Fruit fly (Drosophila melanogaster): ENCODE measurements around the gene ppk28.

Gene ppk28

dm6 chrX:16799914-16800313, 6.0 kb upstream of the ppk28 start:
- TF ChIP-seq h (optimal IDR thresholded peaks at IDR 0.05) = no peak

DNA sequence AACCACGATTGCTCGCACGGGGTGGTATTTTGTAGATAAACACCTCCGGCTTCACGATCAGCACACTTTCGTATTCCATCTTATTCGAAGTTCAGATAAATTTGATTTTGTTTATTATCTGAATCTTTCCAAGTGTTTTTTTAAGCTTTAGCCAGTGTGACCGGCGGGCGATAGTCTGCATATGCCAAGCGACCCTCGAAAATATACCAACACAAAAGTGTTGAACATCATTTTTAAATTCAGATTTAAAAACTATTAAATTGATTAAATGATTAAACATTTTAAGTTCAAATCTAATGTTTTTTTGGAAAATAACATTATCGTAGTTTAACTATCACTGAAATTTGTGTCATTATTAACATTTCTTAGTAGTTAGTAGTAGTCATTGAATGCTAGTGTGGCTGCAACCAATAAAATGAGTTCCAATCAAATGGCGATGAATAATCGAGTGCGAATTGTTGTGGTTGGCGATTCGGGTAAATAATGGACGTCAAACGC, 5.3 kb upstream of the ppk28 start, which contains the start of the genes CG9132 and CG4789:
TSS of gene CG9132 (minus strand) at position 181 of the 498 bp plus-strand sequence.
TSS of gene CG4789 (plus strand) at position 401 of the 498 bp plus-strand sequence.
- TF ChIP-seq ttk (optimal IDR thresholded peaks at IDR 0.05) (no peak), psq (optimal IDR thresholded peaks at IDR 0.05) (no peak), Myc (optimal IDR thresholded peaks at IDR 0.05) (no peak), Sin3A (optimal IDR thresholded peaks at IDR 0.05) (no peak), insv (optimal IDR thresholded peaks at IDR 0.05) (no peak), h (optimal IDR thresholded peaks at IDR 0.05) (no peak)

DNA sequence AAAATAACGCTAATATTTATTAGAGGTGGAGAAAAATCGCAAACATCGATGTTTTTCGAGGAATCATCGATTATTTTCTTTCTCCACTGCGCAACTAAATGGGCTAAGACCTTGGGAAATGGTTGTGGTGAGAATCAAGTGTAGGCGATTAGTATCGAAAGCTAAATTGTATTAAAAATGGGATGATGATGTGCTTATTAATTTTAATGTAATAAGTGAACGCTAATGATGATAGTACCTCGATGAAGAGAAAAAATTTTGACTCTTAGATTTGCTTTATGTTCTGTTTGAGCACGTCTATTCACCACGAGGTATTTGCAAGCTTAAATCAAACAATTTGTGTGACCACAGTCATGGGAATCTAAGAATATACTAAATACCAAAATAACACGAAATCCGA, 2.6 kb upstream of the ppk28 start, which contains the start of the genes Rai1 and CG13005:
TSS of gene Rai1 (minus strand) at position 46 of the 400 bp plus-strand sequence.
TSS of gene CG13005 (plus strand) at position 352 of the 400 bp plus-strand sequence.
- TF ChIP-seq h (optimal IDR thresholded peaks at IDR 0.05) (no peak), insv (optimal IDR thresholded peaks at IDR 0.05) (no peak), Myc (optimal IDR thresholded peaks at IDR 0.05) (no peak), Sin3A (optimal IDR thresholded peaks at IDR 0.05) (no peak), psq (optimal IDR thresholded peaks at IDR 0.05) (no peak), ttk (optimal IDR thresholded peaks at IDR 0.05) (no peak)

DNA sequence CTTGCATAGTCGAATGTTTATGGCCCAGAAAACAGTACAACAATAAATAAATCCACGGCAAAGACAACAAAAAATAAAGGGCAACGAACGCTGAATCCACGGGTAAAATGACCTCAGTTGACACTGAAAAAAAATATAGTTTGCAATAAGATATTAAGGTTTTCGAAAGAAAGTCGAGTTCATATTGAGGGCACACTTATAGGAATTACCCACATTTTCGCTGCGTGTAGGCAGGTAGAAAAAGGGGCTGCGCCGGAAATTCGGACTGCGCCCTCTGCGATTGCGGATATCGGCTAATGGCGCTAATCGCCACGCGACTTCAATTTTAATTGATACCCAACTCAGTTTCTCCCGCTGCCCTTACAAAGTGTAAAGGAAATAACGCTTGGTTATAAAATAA, 2.8 kb downstream of the ppk28 start:
- TF ChIP-seq Myc (optimal IDR thresholded peaks at IDR 0.05) = no peak
- TF ChIP-seq h (optimal IDR thresholded peaks at IDR 0.05) = no peak
- no peak for TF ChIP-seq Sin3A (optimal IDR thresholded peaks at IDR 0.05)
- no peak for TF ChIP-seq psq (optimal IDR thresholded peaks at IDR 0.05)
- TF ChIP-seq ttk (optimal IDR thresholded peaks at IDR 0.05) = no peak
- no peak for TF ChIP-seq insv (optimal IDR thresholded peaks at IDR 0.05)

dm6 chrX:16809093-16809492, 3.2 kb downstream of the ppk28 start:
- TF ChIP-seq Myc (optimal IDR thresholded peaks at IDR 0.05) = no peak
- no peak for TF ChIP-seq psq (optimal IDR thresholded peaks at IDR 0.05)
- TF ChIP-seq h (optimal IDR thresholded peaks at IDR 0.05) = no peak
- TF ChIP-seq ttk (optimal IDR thresholded peaks at IDR 0.05) = no peak
- TF ChIP-seq Sin3A (optimal IDR thresholded peaks at IDR 0.05) = no peak
- no peak for TF ChIP-seq insv (optimal IDR thresholded peaks at IDR 0.05)

DNA sequence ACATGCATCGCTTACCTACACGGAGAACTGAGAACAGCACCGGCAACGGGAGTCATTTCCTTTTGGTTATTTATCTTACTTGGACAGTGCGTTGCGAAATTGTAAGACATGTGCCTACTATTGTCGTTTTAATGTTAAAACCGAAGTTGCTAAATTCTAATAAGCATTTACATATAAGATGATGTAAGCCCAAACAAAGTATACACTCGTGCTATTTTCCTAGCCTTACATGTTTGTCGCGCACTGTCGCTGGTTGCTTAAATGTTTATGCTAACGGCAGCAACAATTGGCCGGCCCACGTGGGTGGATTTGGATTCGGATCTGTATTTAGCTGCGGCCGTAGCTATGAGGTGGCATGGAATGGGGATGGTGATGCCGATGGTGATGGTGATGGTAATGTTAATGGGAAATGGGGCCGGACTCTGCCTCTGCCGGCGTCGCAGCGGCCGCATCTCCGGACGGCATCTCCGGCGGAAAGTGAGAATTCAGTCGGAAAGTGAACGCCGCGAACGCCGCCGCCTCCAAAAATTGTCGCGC, 5.4 kb downstream of the ppk28 start, which contains the start of gene CG4829:
TSS of gene CG4829 (plus strand) at position 487 of the 537 bp plus-strand sequence.
- no peak for TF ChIP-seq h (optimal IDR thresholded peaks at IDR 0.05)
- TF ChIP-seq Myc (optimal IDR thresholded peaks at IDR 0.05) = no peak
- no peak for TF ChIP-seq ttk (optimal IDR thresholded peaks at IDR 0.05)
- TF ChIP-seq psq (optimal IDR thresholded peaks at IDR 0.05) = no peak

DNA sequence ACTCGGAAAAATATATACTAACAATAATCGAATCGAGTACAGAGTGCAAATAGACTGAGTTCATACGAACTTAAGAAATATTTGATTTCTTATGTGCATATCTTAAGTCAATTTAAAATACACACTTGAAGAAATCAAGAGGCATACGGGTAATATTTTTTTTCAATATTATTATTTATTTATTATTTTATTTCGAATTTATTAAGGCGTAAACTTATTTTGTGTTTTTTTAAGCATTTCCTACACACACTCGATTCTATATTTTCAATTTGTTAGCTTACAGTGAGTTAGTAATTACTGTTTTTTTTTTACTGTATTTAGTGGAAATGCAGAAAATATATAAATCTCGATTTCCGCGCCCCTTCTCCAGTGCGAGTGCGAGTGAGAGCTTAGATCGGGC, 7.4 kb downstream of the ppk28 start:
- TF ChIP-seq insv (optimal IDR thresholded peaks at IDR 0.05) (no peak), Myc (optimal IDR thresholded peaks at IDR 0.05) (no peak), ttk (optimal IDR thresholded peaks at IDR 0.05) (no peak), psq (optimal IDR thresholded peaks at IDR 0.05) (no peak), h (optimal IDR thresholded peaks at IDR 0.05) (no peak), Sin3A (optimal IDR thresholded peaks at IDR 0.05) (no peak)

- TF ChIP-seq h (optimal IDR thresholded peaks at IDR 0.05) = no peak
- no peak for TF ChIP-seq ttk (optimal IDR thresholded peaks at IDR 0.05)
- TF ChIP-seq Sin3A (optimal IDR thresholded peaks at IDR 0.05) = no peak
- no peak for TF ChIP-seq insv (optimal IDR thresholded peaks at IDR 0.05)
- no peak for TF ChIP-seq Myc (optimal IDR thresholded peaks at IDR 0.05)
- TF ChIP-seq psq (optimal IDR thresholded peaks at IDR 0.05) = no peak
These were observed 8.5 kb downstream of the ppk28 start for dm6 chrX:16814351-16814750.

DNA sequence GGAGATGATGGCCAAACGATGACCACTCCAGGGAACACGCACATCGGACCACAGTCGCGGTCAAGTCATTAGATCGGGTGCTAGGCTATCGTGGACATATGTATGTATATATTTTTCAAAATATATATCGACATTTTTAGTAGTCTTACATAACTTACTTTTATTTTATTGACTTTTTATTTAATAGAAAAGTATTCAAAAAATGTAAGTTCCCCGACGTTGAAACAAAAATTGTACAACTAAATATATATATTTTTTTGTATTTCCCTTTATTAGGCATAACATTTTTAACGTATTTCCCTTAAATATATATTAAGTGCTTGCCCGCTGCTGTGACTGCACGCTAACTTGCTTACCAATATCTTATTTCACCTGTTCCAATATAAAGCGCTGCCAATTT, 9.3 kb downstream of the ppk28 start:
- no peak for TF ChIP-seq Sin3A (optimal IDR thresholded peaks at IDR 0.05)
- no peak for TF ChIP-seq insv (optimal IDR thresholded peaks at IDR 0.05)
- no peak for TF ChIP-seq ttk (optimal IDR thresholded peaks at IDR 0.05)
- TF ChIP-seq h (optimal IDR thresholded peaks at IDR 0.05) = no peak
- TF ChIP-seq psq (optimal IDR thresholded peaks at IDR 0.05) = no peak
- no peak for TF ChIP-seq Myc (optimal IDR thresholded peaks at IDR 0.05)

DNA sequence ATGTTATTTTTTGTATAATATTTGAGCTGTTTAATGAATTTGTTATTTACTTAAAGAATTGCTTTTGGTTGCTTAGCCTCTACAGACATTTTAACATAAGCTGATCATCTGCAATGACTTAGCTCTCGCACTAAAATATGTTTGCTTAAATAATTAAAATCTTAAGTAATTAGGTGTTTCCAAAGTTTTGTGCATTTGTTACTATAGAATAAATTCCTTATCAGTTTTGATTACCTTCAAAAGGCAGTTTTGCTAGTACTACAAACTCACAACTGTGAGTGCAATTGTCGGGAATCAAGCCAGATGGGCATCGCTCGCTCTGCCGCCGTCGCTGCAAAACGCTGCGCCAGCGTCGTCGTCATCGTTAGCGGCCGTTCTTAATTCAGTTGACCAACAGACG, 10.6 kb downstream of the ppk28 start:
- TF ChIP-seq insv (optimal IDR thresholded peaks at IDR 0.05) = no peak
- TF ChIP-seq Sin3A (optimal IDR thresholded peaks at IDR 0.05) = no peak
- no peak for TF ChIP-seq psq (optimal IDR thresholded peaks at IDR 0.05)
- no peak for TF ChIP-seq Myc (optimal IDR thresholded peaks at IDR 0.05)
- no peak for TF ChIP-seq h (optimal IDR thresholded peaks at IDR 0.05)
- TF ChIP-seq ttk (optimal IDR thresholded peaks at IDR 0.05) = no peak

dm6 chrX:16818186-16818585, 12.3 kb downstream of the ppk28 start:
- no peak for TF ChIP-seq h (optimal IDR thresholded peaks at IDR 0.05)
- TF ChIP-seq Myc (optimal IDR thresholded peaks at IDR 0.05) = no peak
- no peak for TF ChIP-seq psq (optimal IDR thresholded peaks at IDR 0.05)
- TF ChIP-seq ttk (optimal IDR thresholded peaks at IDR 0.05) = no peak
- TF ChIP-seq Sin3A (optimal IDR thresholded peaks at IDR 0.05) = no peak
- TF ChIP-seq insv (optimal IDR thresholded peaks at IDR 0.05) = no peak

DNA sequence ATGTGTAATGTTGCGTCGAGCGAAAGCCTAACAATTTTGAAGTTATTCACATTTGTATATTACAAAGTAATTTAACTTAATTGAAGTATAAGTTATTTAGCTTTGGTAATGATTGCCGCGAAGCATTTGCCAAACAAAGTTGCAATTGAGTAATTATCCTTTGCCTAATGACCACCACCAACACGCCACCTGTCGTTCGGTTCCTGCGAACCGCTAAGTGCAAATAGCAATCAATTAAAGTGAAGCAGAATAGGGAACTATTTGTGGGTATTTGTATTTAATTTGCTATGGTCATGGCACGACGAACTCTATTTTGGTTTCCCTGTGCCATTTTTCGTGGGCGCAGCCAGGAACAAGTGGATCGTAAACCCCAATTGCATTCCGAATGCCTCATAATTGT, 14.8 kb downstream of the ppk28 start:
- TF ChIP-seq insv (optimal IDR thresholded peaks at IDR 0.05) (no peak), Myc (optimal IDR thresholded peaks at IDR 0.05) (no peak), ttk (optimal IDR thresholded peaks at IDR 0.05) (no peak), Sin3A (optimal IDR thresholded peaks at IDR 0.05) (no peak), h (optimal IDR thresholded peaks at IDR 0.05) (no peak)

- TF ChIP-seq Myc (optimal IDR thresholded peaks at IDR 0.05) (no peak), psq (optimal IDR thresholded peaks at IDR 0.05) (no peak), ttk (optimal IDR thresholded peaks at IDR 0.05) (no peak), Sin3A (optimal IDR thresholded peaks at IDR 0.05) (no peak), insv (optimal IDR thresholded peaks at IDR 0.05) (no peak), h (optimal IDR thresholded peaks at IDR 0.05) (no peak)
These were observed 15.3 kb downstream of the ppk28 start for dm6 chrX:16821216-16821615.
